Fruit fly (Drosophila melanogaster) whole organism, adult: Measurements from ENCODE around the gene CG8500.
A peak's percentile ranks its signal among the peaks of the same experiment; 100 is the strongest.

Source experiments
- CG11617 ChIP-seq: fragments of 200-800 bp; sonication (Bioruptor generic); optimal IDR thresholded peaks from 2 replicates; lab custom pipeline; 2017; ENCODE audit warnings: mild to moderate bottlenecking, missing biosample characterization, missing genetic modification reagents, missing genetic modification characterization
- CG14711 ChIP-seq: fragments of 200-800 bp; sonication (Bioruptor generic); optimal IDR thresholded peaks from 2 replicates; lab custom pipeline; 2018; ENCODE audit warnings: missing biosample characterization, mild to moderate bottlenecking, missing genetic modification characterization, moderate library complexity
- CG33017 ChIP-seq: fragments of 200-800 bp; sonication (Bioruptor generic); optimal IDR thresholded peaks from 2 replicates; lab custom pipeline; 2018; ENCODE audit warnings: missing biosample characterization, mild to moderate bottlenecking, missing genetic modification characterization, moderate library complexity
- CG5204 ChIP-seq: fragments of 200-800 bp; sonication (Bioruptor generic); optimal IDR thresholded peaks from 2 replicates; lab custom pipeline; 2016; ENCODE audit warnings: missing biosample characterization, missing genetic modification characterization
- CG7045 ChIP-seq: fragments of 200-800 bp; sonication (Bioruptor generic); optimal IDR thresholded peaks from 2 replicates; lab custom pipeline; 2017; ENCODE audit warnings: missing biosample characterization, mild to moderate bottlenecking, missing genetic modification characterization
- CG7101 ChIP-seq: fragments of 200-800 bp; sonication (Bioruptor generic); optimal IDR thresholded peaks from 2 replicates; lab custom pipeline; 2018; ENCODE audit warnings: missing biosample characterization, mild to moderate bottlenecking, missing genetic modification characterization, moderate library complexity
- Crg-1 ChIP-seq: fragments of 200-800 bp; sonication (Bioruptor generic); optimal IDR thresholded peaks from 2 replicates; lab custom pipeline; 2016; ENCODE audit warnings: missing biosample characterization, missing genetic modification characterization
- Hr96 ChIP-seq: fragments of 200-800 bp; sonication (Bioruptor generic); optimal IDR thresholded peaks from 2 replicates; lab custom pipeline; 2016; ENCODE audit warnings: missing biosample characterization, missing genetic modification characterization
- Mnt ChIP-seq: fragments of 200-800 bp; sonication (Bioruptor generic); optimal IDR thresholded peaks from 2 replicates; lab custom pipeline; 2016; ENCODE audit warnings: missing biosample characterization, mild to moderate bottlenecking, missing genetic modification characterization
- cic ChIP-seq: fragments of 200-800 bp; sonication (Bioruptor generic); optimal IDR thresholded peaks from 2 replicates; lab custom pipeline; 2017; ENCODE audit warnings: missing biosample characterization, mild to moderate bottlenecking, missing genetic modification characterization, moderate library complexity
- kay ChIP-seq: fragments of 200-800 bp; sonication (Bioruptor generic); peaks from one replicate; lab custom pipeline; 2016; ENCODE audit warnings: missing biosample characterization, missing genetic modification characterization, borderline replicate concordance
- tj ChIP-seq: fragments of 200-800 bp; sonication (Bioruptor generic); optimal IDR thresholded peaks from 3 replicates; lab custom pipeline; 2017; ENCODE audit warnings: missing biosample characterization, mild to moderate bottlenecking, missing genetic modification characterization, moderate library complexity

DNA sequence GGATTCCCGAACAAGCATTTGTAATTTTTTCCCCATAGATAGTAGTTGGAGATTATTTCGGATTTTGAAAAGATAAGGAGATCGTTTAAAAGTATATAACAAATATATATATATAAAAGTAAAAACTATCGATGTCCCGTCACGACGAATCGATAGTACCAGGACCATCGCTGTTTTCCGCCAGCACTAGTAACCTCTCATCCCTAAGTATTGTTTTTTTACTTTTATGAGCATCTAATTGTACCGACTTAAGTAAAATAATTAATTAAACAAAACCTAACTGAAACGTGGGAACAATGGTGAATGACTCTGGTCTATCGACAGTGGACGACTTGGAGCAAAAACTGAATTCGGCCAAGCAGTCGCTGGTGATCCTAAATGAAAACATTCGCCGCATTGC is 43.7 kb upstream of the CG8500 start, which contains the start of gene Pnn:
- TF ChIP-seq CG5204 (no peak), CG33017 (tag; lab: Kevin White, UChicago) (no peak), CG7045 (GFP tag; lab: Kevin White, UChicago) (no peak), tj (no peak), kay (peak; percentile 58), CG11617 (GFP tag; lab: Kevin White, UChicago) (peak; percentile 10), Hr96 (GFP tag; lab: Kevin White, UChicago) (no peak), cic (no peak), CG7101 (peak; percentile 2), Crg-1 (GFP tag; lab: Kevin White, UChicago) (no peak), CG14711 (tag; lab: Kevin White, UChicago) (no peak), Mnt (GFP tag; lab: Kevin White, UChicago) (peak; percentile 12)
